Fruit fly (Drosophila melanogaster): Measurements from ENCODE around the gene CG13310.

The CG13310 gene

DNA sequence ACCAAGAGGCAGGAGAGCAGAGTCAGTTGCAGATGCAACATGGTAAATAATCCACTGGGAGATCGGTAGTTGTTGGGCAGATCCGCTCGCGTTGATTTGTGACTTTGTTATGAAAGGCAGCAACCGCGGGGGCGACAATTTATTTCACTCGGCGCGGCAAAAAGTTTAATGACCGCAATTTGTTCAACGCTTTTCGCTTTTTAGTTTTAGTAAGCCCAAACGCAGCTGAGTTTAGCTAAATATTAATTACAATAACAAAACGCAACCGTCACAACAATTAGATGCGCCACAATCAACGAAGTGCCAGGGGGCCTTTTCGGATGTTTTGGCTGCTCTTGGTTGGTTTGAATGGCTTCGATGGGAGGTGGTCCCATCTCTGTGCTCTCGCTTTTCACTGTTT, at the start of gene CG13310:
Gene CG13310 (minus strand): TSS at position 101 of the 400 bp plus-strand sequence.
- TF ChIP-seq CG17385 (GFP tag; optimal IDR thresholded peaks at IDR 0.05): no peak
- no peak for TF ChIP-seq CG8765 (GFP tag; IDR thresholded peaks at IDR 0.05)
- no peak for TF ChIP-seq trh (GFP tag; optimal IDR thresholded peaks at IDR 0.05)
- TF ChIP-seq Side (GFP tag; optimal IDR thresholded peaks at IDR 0.05): no peak
- no peak for TF ChIP-seq Deaf1 (tag; optimal IDR thresholded peaks at IDR 0.05)
- no peak for TF ChIP-seq gcm2 (GFP tag; optimal IDR thresholded peaks at IDR 0.05)
- TF ChIP-seq gcm (GFP tag; optimal IDR thresholded peaks at IDR 0.05): no peak
- TF ChIP-seq CG14441 (GFP tag; IDR thresholded peaks at IDR 0.05): no peak
- no peak for TF ChIP-seq CG12942 (GFP tag; optimal IDR thresholded peaks at IDR 0.05)
- no peak for TF ChIP-seq CG18764 (GFP tag; optimal IDR thresholded peaks at IDR 0.05)
- no peak for TF ChIP-seq slp2 (GFP tag; optimal IDR thresholded peaks at IDR 0.05)
- TF ChIP-seq CG4328 (GFP tag; optimal IDR thresholded peaks at IDR 0.05): no peak
- TF ChIP-seq CG6254 (GFP tag; optimal IDR thresholded peaks at IDR 0.05): no peak
- TF ChIP-seq CG18476 (GFP tag; optimal IDR thresholded peaks at IDR 0.05): no peak
- TF ChIP-seq Nf-YA (GFP tag; IDR thresholded peaks at IDR 0.05): no peak
- TF ChIP-seq CG10147 (GFP tag; optimal IDR thresholded peaks at IDR 0.05): no peak

DNA sequence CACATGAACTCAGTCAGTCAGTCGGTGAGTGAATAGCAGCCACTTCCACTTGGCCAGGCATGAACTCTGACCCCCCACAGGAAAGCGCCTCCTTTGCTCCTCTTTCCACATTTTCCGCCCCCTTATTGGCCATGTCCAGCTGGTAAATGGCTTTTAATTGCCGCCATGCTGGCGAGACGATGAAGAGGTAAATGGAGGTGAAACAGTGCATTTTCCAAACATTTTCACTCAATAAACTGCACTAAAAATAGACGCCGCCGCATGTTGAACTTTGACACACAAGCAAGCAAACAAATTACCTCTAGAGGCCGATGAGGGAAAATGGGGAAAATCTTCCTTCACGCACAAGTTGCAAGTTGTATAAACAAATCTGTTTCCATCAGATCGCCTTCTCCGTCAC, 49.5 kb upstream of the CG13310 start:
- TF ChIP-seq fd64A (GFP tag; optimal IDR thresholded peaks at IDR 0.05): peak; percentile 37
- TF ChIP-seq CG10565 (GFP tag; optimal IDR thresholded peaks at IDR 0.05): no peak
- TF ChIP-seq twi (tag; optimal IDR thresholded peaks at IDR 0.05): peak; percentile 5
- no peak for TF ChIP-seq CG6175 (GFP tag; IDR thresholded peaks at IDR 0.05)
- TF ChIP-seq MESR4 (GFP tag; optimal IDR thresholded peaks at IDR 0.05): no peak
- TF ChIP-seq CG17359 (tag; optimal IDR thresholded peaks at IDR 0.05): no peak
- TF ChIP-seq hb (GFP tag; IDR thresholded peaks at IDR 0.05; ENCODE audit: partially characterized antibody): 0 out of 3 replicates have a peak, but pooled peaks have one; percentile 42
- TF ChIP-seq Rx (GFP tag; IDR thresholded peaks at IDR 0.05): no peak
- TF ChIP-seq Hr78 (GFP tag; optimal IDR thresholded peaks at IDR 0.05): peak in 1 of 2 experiments; percentile 96

DNA sequence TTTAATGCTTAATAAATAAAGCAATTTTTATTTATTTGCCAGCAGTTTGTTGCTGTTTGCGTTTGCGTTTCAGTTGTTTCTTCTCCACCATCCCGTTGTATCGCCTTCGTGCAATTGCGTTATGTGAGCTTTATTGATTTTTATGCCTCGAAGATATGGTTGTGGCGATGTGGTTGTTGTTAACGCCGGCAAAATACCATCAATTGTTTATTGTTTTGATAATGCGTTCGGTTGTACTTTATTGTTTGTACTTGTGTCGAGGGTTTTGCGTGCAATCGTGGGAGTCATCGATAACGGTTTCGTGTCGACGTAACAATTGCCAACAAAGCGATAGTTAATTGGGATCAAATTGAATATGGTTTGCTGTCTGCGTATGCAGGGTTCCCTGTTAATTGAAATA, 42.0 kb upstream of the CG13310 start:
- TF ChIP-seq onecut (GFP tag; IDR thresholded peaks at IDR 0.05) (peak; percentile 69), chinmo (GFP tag; IDR thresholded peaks at IDR 0.05; ENCODE audit: partially characterized antibody) (peak; percentile 38; the same call in 1 of the 4 replicates), Med (GFP tag) (peak; percentile 71), pros (GFP tag; optimal IDR thresholded peaks at IDR 0.05) (no peak)

DNA sequence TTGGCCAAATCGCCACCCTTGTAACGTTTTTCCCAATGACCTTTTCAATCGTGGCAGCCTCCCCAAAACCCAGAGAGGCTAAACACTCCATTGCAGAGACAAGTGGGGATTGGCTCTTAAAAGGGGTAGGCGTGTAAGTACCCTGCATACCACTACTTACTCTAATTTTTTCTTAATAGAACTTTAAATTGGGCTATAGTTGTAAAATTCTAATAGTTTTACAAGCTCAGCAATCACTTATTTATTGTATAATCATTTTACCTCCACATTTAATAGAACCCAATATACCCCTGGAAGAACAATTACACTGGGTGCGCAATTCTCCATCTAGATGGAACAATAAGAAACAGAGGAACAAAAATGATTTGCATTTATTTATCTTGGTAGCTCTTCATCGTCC, 41.4 kb upstream of the CG13310 start:
- peak; percentile 69 for TF ChIP-seq CG17829 (tag; optimal IDR thresholded peaks at IDR 0.05)
- peak; percentile 77; the same call in 2 of the 3 replicates for TF ChIP-seq tgo (GFP tag; IDR thresholded peaks at IDR 0.05)
- peak; percentile 68 for TF ChIP-seq CG4404 (GFP tag; IDR thresholded peaks at IDR 0.05)
- TF ChIP-seq Hr39 (optimal IDR thresholded peaks at IDR 0.05): no peak
- no peak for TF ChIP-seq gfzf (GFP tag; optimal IDR thresholded peaks at IDR 0.05)
- peak; percentile 69; the same call in 1 of the 3 replicates for TF ChIP-seq CG34422 (GFP tag; IDR thresholded peaks at IDR 0.05)
- TF ChIP-seq CG15514 (GFP tag; optimal IDR thresholded peaks at IDR 0.05): peak; percentile 44
- TF ChIP-seq Sin3A (optimal IDR thresholded peaks at IDR 0.05): no peak
- TF ChIP-seq lmd (GFP tag; IDR thresholded peaks at IDR 0.05): peak; percentile 84
- TF ChIP-seq lola (GFP tag; optimal IDR thresholded peaks at IDR 0.05): peak in 1 of 3 experiments; percentile 63
- peak; percentile 78 for TF ChIP-seq seq (GFP tag; IDR thresholded peaks at IDR 0.05)
- peak; percentile 62 for TF ChIP-seq dmrt11E (tag; optimal IDR thresholded peaks at IDR 0.05)
- TF ChIP-seq Dip2 (GFP tag; IDR thresholded peaks at IDR 0.05): no peak
- TF ChIP-seq Sox100B (GFP tag; optimal IDR thresholded peaks at IDR 0.05): peak; percentile 64
- no peak for TF ChIP-seq p53 (GFP tag; optimal IDR thresholded peaks at IDR 0.05)
- TF ChIP-seq HmgD (GFP tag; optimal IDR thresholded peaks at IDR 0.05): no peak
- peak; percentile 60 for TF ChIP-seq crc (GFP tag; optimal IDR thresholded peaks at IDR 0.05)
- peak; percentile 60; the same call in 1 of the 2 replicates for TF ChIP-seq peb (GFP tag; IDR thresholded peaks at IDR 0.05)
- peak; percentile 86 for TF ChIP-seq dysf (GFP tag; IDR thresholded peaks at IDR 0.05)
- no peak for TF ChIP-seq pfk (GFP tag; optimal IDR thresholded peaks at IDR 0.05)

Measured in whole organism, embryonic.